Worm (Caenorhabditis elegans): ENCODE results near the gene C39B5.14.

DNA sequence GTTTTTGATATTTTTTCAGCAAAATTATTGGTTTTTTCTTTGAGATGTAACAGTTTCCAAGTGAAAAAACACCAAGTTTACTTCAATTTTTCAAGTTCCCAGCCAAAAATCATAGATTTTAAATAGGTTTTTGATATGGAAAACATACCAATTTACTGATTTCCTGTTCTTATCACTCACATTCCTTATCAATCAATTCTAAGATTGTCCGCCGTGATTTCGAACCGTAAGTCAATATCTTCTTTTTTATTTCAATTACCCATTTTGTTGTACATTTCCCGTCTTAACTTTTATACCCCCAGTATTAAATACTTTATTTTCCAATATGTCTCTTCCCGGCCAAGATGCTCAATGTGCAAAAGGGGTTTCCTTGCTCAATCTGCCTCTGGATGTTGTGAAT, 13.3 kb downstream of the C39B5.14 start, which contains the start of gene fbxa-38:
- TF ChIP-seq flh-1 (GFP tag; optimal IDR thresholded peaks at IDR 0.05) = no peak
- TF ChIP-seq elt-3 (tag; optimal IDR thresholded peaks at IDR 0.05) = no peak
- no peak for TF ChIP-seq lin-13 (tag; optimal IDR thresholded peaks at IDR 0.05)
- no peak for TF ChIP-seq ztf-11 (tag; optimal IDR thresholded peaks at IDR 0.05)
- no peak for TF ChIP-seq nhr-28 (tag; optimal IDR thresholded peaks at IDR 0.05)
- TF ChIP-seq unc-62 (GFP tag; optimal IDR thresholded peaks at IDR 0.05) = no peak
- no peak for TF ChIP-seq pha-4 (tag; optimal IDR thresholded peaks at IDR 0.05)
- no peak for TF ChIP-seq snpc-4 (tag; optimal IDR thresholded peaks at IDR 0.05)
- no peak for TF ChIP-seq mep-1 (tag; optimal IDR thresholded peaks at IDR 0.05)
- TF ChIP-seq lsy-2 (tag; optimal IDR thresholded peaks at IDR 0.05) = no peak
